Worm (Caenorhabditis elegans): ENCODE data around the gene Y50D4B.2.

DNA sequence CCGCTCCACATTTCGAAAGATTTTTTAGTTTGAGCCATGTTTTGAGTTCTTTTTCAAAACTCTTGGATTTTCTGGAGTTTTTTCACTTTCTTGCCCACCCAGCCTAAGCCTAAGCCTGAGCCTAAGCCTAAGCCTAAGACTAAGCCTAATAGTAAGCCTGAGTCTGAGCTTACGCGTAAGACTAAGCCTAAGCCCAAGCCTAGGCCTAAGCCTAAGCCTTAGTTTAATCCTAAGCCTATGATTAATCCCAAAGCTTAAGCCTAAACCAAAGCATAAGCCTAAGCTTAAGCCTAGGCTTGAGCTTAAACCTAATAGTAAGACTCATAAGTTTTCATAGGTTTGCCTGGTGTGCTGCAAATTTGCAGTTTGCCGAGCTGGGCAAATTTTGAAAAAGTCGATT lies 41.9 kb downstream of the Y50D4B.2 start:
- TF ChIP-seq W03F9.2 (tag; optimal IDR thresholded peaks at IDR 0.05) = no peak
- TF ChIP-seq him-1 (tag; optimal IDR thresholded peaks at IDR 0.05) = no peak

Data from whole organism, L4/young adult.